In genomic region chrX:11095276-11095675, dm6 we compare ENCODE assay signal across 3 fruit fly cellular contexts.
TF ChIP-seq lines count a peak whose summit lies in the region.

No protein-coding gene starts in this region.

- TF ChIP-seq CTCF in whole organism, embryonic (GFP tag; optimal IDR thresholded peaks at IDR 0.05; lab: Kevin White, UChicago): no peak

TF ChIP-seq in whole organism, adult, 20 proteins besides CTCF, POLR2A, EP300 and RAD21:
- peak; percentile 55 for TF ChIP-seq Mnt (GFP tag; optimal IDR thresholded peaks at IDR 0.05; lab: Kevin White, UChicago)
- no peak for TF ChIP-seq Hr96 (GFP tag; optimal IDR thresholded peaks at IDR 0.05; lab: Kevin White, UChicago)
- TF ChIP-seq kay (GFP tag; lab: Kevin White, UChicago; ENCODE audit: borderline replicate concordance): no peak
- peak; percentile 15 for TF ChIP-seq cic (GFP tag; optimal IDR thresholded peaks at IDR 0.05; lab: Kevin White, UChicago)
- no peak for TF ChIP-seq CG14711 (tag; optimal IDR thresholded peaks at IDR 0.05; lab: Kevin White, UChicago)
- no peak for TF ChIP-seq pad (GFP tag; optimal IDR thresholded peaks at IDR 0.05; lab: Kevin White, UChicago)

TF ChIP-seq in whole organism, embryonic, 481 proteins besides CTCF, POLR2A, EP300 and RAD21:
- peak; percentile 81 for TF ChIP-seq CG34376 (GFP tag; optimal IDR thresholded peaks at IDR 0.05; lab: Kevin White, UChicago)
- no peak for TF ChIP-seq grau (tag; optimal IDR thresholded peaks at IDR 0.05; lab: Kevin White, UChicago)
- no peak for TF ChIP-seq tgo (GFP tag; IDR thresholded peaks at IDR 0.05; lab: Robert Waterston, UW)
- TF ChIP-seq mirr (GFP tag; optimal IDR thresholded peaks at IDR 0.05; lab: Kevin White, UChicago): peak; percentile 18
- TF ChIP-seq pnt (GFP tag; optimal IDR thresholded peaks at IDR 0.05; lab: Kevin White, UChicago): no peak
- no peak for TF ChIP-seq NC2α (GFP tag; optimal IDR thresholded peaks at IDR 0.05; lab: Kevin White, UChicago)
- TF ChIP-seq CG4424 (GFP tag; optimal IDR thresholded peaks at IDR 0.05; lab: Kevin White, UChicago): no peak
- TF ChIP-seq Myb (GFP tag; optimal IDR thresholded peaks at IDR 0.05; lab: Kevin White, UChicago): no peak
- no peak for TF ChIP-seq Drgx (GFP tag; IDR thresholded peaks at IDR 0.05; lab: Robert Waterston, UW)
- no peak for TF ChIP-seq Dek (tag; optimal IDR thresholded peaks at IDR 0.05; lab: Kevin White, UChicago)
- no peak for TF ChIP-seq HHEX (GFP tag; optimal IDR thresholded peaks at IDR 0.05; lab: Kevin White, UChicago)
- TF ChIP-seq CG10979 (tag; optimal IDR thresholded peaks at IDR 0.05; lab: Kevin White, UChicago): no peak
- no peak for TF ChIP-seq CG16815 (GFP tag; optimal IDR thresholded peaks at IDR 0.05; lab: Kevin White, UChicago)
- TF ChIP-seq sug (tag; optimal IDR thresholded peaks at IDR 0.05; lab: Kevin White, UChicago): peak; percentile 51
- peak; percentile 48 for TF ChIP-seq cwo (GFP tag; optimal IDR thresholded peaks at IDR 0.05; lab: Kevin White, UChicago)
- no peak for TF ChIP-seq ATbp (GFP tag; optimal IDR thresholded peaks at IDR 0.05; lab: Kevin White, UChicago)
- TF ChIP-seq nerfin-1 (tag; optimal IDR thresholded peaks at IDR 0.05; lab: Kevin White, UChicago): no peak
- peak; percentile 30 for TF ChIP-seq grn (GFP tag; optimal IDR thresholded peaks at IDR 0.05; lab: Kevin White, UChicago)
- no peak for TF ChIP-seq gsb (GFP tag; IDR thresholded peaks at IDR 0.05; lab: Robert Waterston, UW)
- TF ChIP-seq CG8281 (tag; optimal IDR thresholded peaks at IDR 0.05; lab: Kevin White, UChicago): no peak
- peak; percentile 79 for TF ChIP-seq exex (tag; optimal IDR thresholded peaks at IDR 0.05; lab: Kevin White, UChicago)
- TF ChIP-seq scrt (GFP tag; optimal IDR thresholded peaks at IDR 0.05; lab: Kevin White, UChicago): no peak
TF ChIP-seq in whole organism, embryonic: peak in this region for 6.

TF ChIP-seq in whole organism, prepupa, 60 proteins besides CTCF, POLR2A, EP300 and RAD21:
- TF ChIP-seq vri (GFP tag; optimal IDR thresholded peaks at IDR 0.05; lab: Kevin White, UChicago) (peak; percentile 8), cyc (GFP tag; optimal IDR thresholded peaks at IDR 0.05; lab: Kevin White, UChicago) (no peak), fd59A (GFP tag; optimal IDR thresholded peaks at IDR 0.05; lab: Kevin White, UChicago) (no peak), Lpt (GFP tag; optimal IDR thresholded peaks at IDR 0.05; lab: Kevin White, UChicago) (no peak), CG8119 (GFP tag; IDR thresholded peaks at IDR 0.05; lab: Robert Waterston, UW) (no peak), dsx (GFP tag; optimal IDR thresholded peaks at IDR 0.05; lab: Kevin White, UChicago; ENCODE audit: poor library complexity, severe bottlenecking) (no peak), CG7368 (GFP tag; optimal IDR thresholded peaks at IDR 0.05; lab: Kevin White, UChicago) (no peak), CG11902 (GFP tag; optimal IDR thresholded peaks at IDR 0.05; lab: Kevin White, UChicago) (no peak)
